Worm (Caenorhabditis elegans) whole organism, L3 larva: ENCODE data around the gene mrps-2.
A peak's percentile ranks its signal among the peaks of the same experiment; 100 is the strongest.

ENCODE experiments used
- R02D3.7 ChIP-seq: fragments of 150-350 bp; optimal IDR thresholded peaks from 2 replicates; lab custom pipeline; 2014; ENCODE audit warnings: missing biosample characterization, missing genetic modification characterization
- ZK546.5 ChIP-seq: sonication (generic microtip); optimal IDR thresholded peaks from 2 replicates; lab custom pipeline; 2017; ENCODE audit warnings: missing biosample characterization, missing genetic modification characterization
- aly-2 ChIP-seq: fragments of 150-350 bp; optimal IDR thresholded peaks from 2 replicates; lab custom pipeline; 2014; ENCODE audit warnings: missing biosample characterization, missing genetic modification characterization
- ceh-16 ChIP-seq: sonication (generic microtip); optimal IDR thresholded peaks from 2 replicates; lab custom pipeline; 2017; ENCODE audit warnings: missing biosample characterization, missing genetic modification characterization
- ceh-82 ChIP-seq: fragments of 150-350 bp; optimal IDR thresholded peaks from 2 replicates; lab custom pipeline; 2014; ENCODE audit warnings: missing biosample characterization, missing genetic modification characterization
- ceh-9 ChIP-seq: sonication (generic microtip); optimal IDR thresholded peaks from 2 replicates; lab custom pipeline; 2018; ENCODE audit warnings: missing biosample characterization, missing genetic modification characterization
- daf-12 ChIP-seq: fragments of 150-350 bp; optimal IDR thresholded peaks from 2 replicates; lab custom pipeline; 2014; ENCODE audit warnings: missing biosample characterization, missing genetic modification reagents, missing genetic modification characterization
- egl-27 ChIP-seq: sonication (generic microtip); optimal IDR thresholded peaks from 4 replicates; lab custom pipeline; 2017; ENCODE audit warnings: missing biosample characterization, missing genetic modification reagents, missing genetic modification characterization
- elt-1 ChIP-seq: fragments of 150-350 bp; optimal IDR thresholded peaks from 2 replicates; lab custom pipeline; 2014; ENCODE audit warnings: missing biosample characterization, missing genetic modification characterization
- elt-2 ChIP-seq: sonication (generic microtip); optimal IDR thresholded peaks from 2 replicates; lab custom pipeline; 2016; ENCODE audit warnings: missing genetic modification reagents, mild to moderate bottlenecking, missing genetic modification characterization, missing compliant biosample characterization
- eor-1 ChIP-seq, 2 experiments: fragments of 150-350 bp; optimal IDR thresholded peaks; 2 replicates each; lab custom pipeline; 2014 to 2018; ENCODE audit warnings: missing biosample characterization in 2 of 2, missing genetic modification characterization in 2 of 2
- fkh-10 ChIP-seq: sonication (generic microtip); optimal IDR thresholded peaks from 2 replicates; lab custom pipeline; 2017; ENCODE audit warnings: missing biosample characterization, missing genetic modification reagents, missing genetic modification characterization
- fkh-2 ChIP-seq: fragments of 150-350 bp; optimal IDR thresholded peaks from 2 replicates; lab custom pipeline; 2014; ENCODE audit warnings: missing biosample characterization, missing genetic modification reagents, missing genetic modification characterization
- fos-1 ChIP-seq: fragments of 150-350 bp; optimal IDR thresholded peaks from 2 replicates; lab custom pipeline; 2014; ENCODE audit warnings: missing biosample characterization, missing genetic modification characterization
- jun-1 ChIP-seq: fragments of 150-350 bp; optimal IDR thresholded peaks from 2 replicates; lab custom pipeline; 2014; ENCODE audit warnings: missing biosample characterization, missing genetic modification reagents, missing genetic modification characterization
- lin-15B ChIP-seq: fragments of 150-350 bp; optimal IDR thresholded peaks from 2 replicates; lab custom pipeline; 2014; ENCODE audit warnings: missing biosample characterization, missing genetic modification characterization
- lin-39 ChIP-seq: fragments of 150-350 bp; optimal IDR thresholded peaks from 2 replicates; lab custom pipeline; 2018; ENCODE audit warnings: missing biosample characterization, missing genetic modification reagents, missing genetic modification characterization
- lsy-12 ChIP-seq: sonication (generic microtip); optimal IDR thresholded peaks from 2 replicates; lab custom pipeline; 2016; ENCODE audit warnings: mild to moderate bottlenecking, missing genetic modification characterization, missing compliant biosample characterization
- mml-1 ChIP-seq: fragments of 150-350 bp; sonication (generic microtip); optimal IDR thresholded peaks from 3 replicates; lab custom pipeline; 2014; ENCODE audit warnings: missing biosample characterization, missing genetic modification characterization
- nfya-1 ChIP-seq: sonication (generic microtip); optimal IDR thresholded peaks from 2 replicates; lab custom pipeline; 2017; ENCODE audit warnings: missing genetic modification characterization, mild to moderate bottlenecking, missing compliant biosample characterization, antibody characterized with exemption, moderate library complexity; ENCODE audit not compliant: insufficient read depth
- nhr-12 ChIP-seq: fragments of 150-350 bp; optimal IDR thresholded peaks from 2 replicates; lab custom pipeline; 2014; ENCODE audit warnings: missing biosample characterization, missing genetic modification characterization
- nhr-23 ChIP-seq: fragments of 150-350 bp; optimal IDR thresholded peaks from 2 replicates; lab custom pipeline; 2014; ENCODE audit warnings: missing biosample characterization, missing genetic modification reagents, missing genetic modification characterization
- nhr-25 ChIP-seq: sonication (generic microtip); optimal IDR thresholded peaks from 2 replicates; lab custom pipeline; 2017; ENCODE audit warnings: missing biosample characterization, missing genetic modification characterization
- nhr-28 ChIP-seq: fragments of 150-350 bp; optimal IDR thresholded peaks from 2 replicates; lab custom pipeline; 2014; ENCODE audit warnings: missing biosample characterization, missing genetic modification characterization
- nhr-43 ChIP-seq: sonication (generic microtip); optimal IDR thresholded peaks from 2 replicates; lab custom pipeline; 2016; ENCODE audit warnings: mild to moderate bottlenecking, missing genetic modification characterization, missing compliant biosample characterization; ENCODE audit not compliant: poor library complexity, severe bottlenecking
- nhr-67 ChIP-seq: fragments of 150-350 bp; optimal IDR thresholded peaks from 2 replicates; lab custom pipeline; 2014; ENCODE audit warnings: missing biosample characterization, missing genetic modification characterization
- nhr-76 ChIP-seq: fragments of 150-350 bp; sonication (generic microtip); optimal IDR thresholded peaks from 5 replicates; lab custom pipeline; 2014; ENCODE audit warnings: missing biosample characterization, missing genetic modification characterization
- nhr-77 ChIP-seq: fragments of 150-350 bp; optimal IDR thresholded peaks from 2 replicates; lab custom pipeline; 2014; ENCODE audit warnings: missing biosample characterization, missing genetic modification characterization
- pha-4 ChIP-seq: fragments of 150-350 bp; optimal IDR thresholded peaks from 2 replicates; lab custom pipeline; 2014; ENCODE audit warnings: missing biosample characterization, missing genetic modification reagents, missing genetic modification characterization
- sea-2 ChIP-seq: fragments of 150-350 bp; sonication (generic microtip); optimal IDR thresholded peaks from 4 replicates; lab custom pipeline; 2014; ENCODE audit warnings: missing biosample characterization, missing genetic modification reagents, missing genetic modification characterization
- skn-1 ChIP-seq: fragments of 150-350 bp; optimal IDR thresholded peaks from 2 replicates; lab custom pipeline; 2014; ENCODE audit warnings: missing biosample characterization, missing genetic modification characterization
- snpc-4 ChIP-seq: fragments of 150-350 bp; optimal IDR thresholded peaks from 2 replicates; lab custom pipeline; 2014; ENCODE audit warnings: missing biosample characterization, missing genetic modification characterization
- unc-39 ChIP-seq: sonication (generic microtip); optimal IDR thresholded peaks from 4 replicates; lab custom pipeline; 2017; ENCODE audit warnings: missing biosample characterization, missing genetic modification characterization
- unc-62 ChIP-seq: fragments of 150-350 bp; sonication (generic microtip); optimal IDR thresholded peaks from 4 replicates; lab custom pipeline; 2014; ENCODE audit warnings: missing biosample characterization, missing genetic modification reagents, missing genetic modification characterization
- zag-1 ChIP-seq: fragments of 150-350 bp; optimal IDR thresholded peaks from 2 replicates; lab custom pipeline; 2014; ENCODE audit warnings: missing biosample characterization, missing genetic modification characterization
- ztf-4 ChIP-seq: fragments of 150-350 bp; optimal IDR thresholded peaks from 2 replicates; lab custom pipeline; 2014; ENCODE audit warnings: missing biosample characterization, missing genetic modification characterization

mrps-2 gene

DNA sequence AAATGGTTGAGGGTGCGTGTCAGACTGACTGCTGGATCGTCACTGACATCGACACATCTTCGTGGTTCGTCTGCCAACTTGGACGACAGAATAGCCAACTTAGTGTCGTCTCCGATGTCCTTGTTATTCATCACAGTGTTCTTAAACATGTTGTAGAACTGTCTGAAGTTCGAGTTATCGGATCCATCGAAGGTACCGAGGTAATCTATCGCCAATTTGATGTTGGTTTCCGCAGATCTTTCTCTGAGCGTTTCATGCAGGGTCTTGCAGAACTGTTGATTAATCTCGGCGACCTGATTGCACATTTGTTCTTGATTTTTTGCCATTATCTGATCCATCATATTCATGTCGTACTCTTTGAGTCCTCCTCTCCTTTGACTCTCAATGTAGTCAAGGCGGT is 15.8 kb downstream of the mrps-2 start:
- TF ChIP-seq ceh-16 (tag; lab: Kevin White, UChicago) = no peak
- TF ChIP-seq nhr-76 = no peak
- TF ChIP-seq jun-1 (tag; lab: Kevin White, UChicago) = no peak
- no peak for TF ChIP-seq lsy-12 (tag; lab: Kevin White, UChicago)
- TF ChIP-seq sea-2 (GFP tag; lab: Kevin White, UChicago) = no peak
- TF ChIP-seq nhr-77 (tag; lab: Kevin White, UChicago) = no peak
- TF ChIP-seq fkh-2 = no peak
- no peak for TF ChIP-seq mml-1 (tag; lab: Kevin White, UChicago)
- TF ChIP-seq fos-1 (tag; lab: Kevin White, UChicago) = no peak
- no peak for TF ChIP-seq ztf-4 (tag; lab: Kevin White, UChicago)
- TF ChIP-seq skn-1 (tag; lab: Kevin White, UChicago) = no peak
- no peak for TF ChIP-seq unc-62 (GFP tag; lab: Kevin White, UChicago)
- TF ChIP-seq snpc-4 (tag; lab: Kevin White, UChicago) = no peak
- no peak for TF ChIP-seq zag-1
- TF ChIP-seq ZK546.5 (tag; lab: Kevin White, UChicago) = no peak
- TF ChIP-seq R02D3.7 (tag; lab: Kevin White, UChicago) = no peak
- no peak for TF ChIP-seq nhr-43 (tag; lab: Kevin White, UChicago)
- no peak for TF ChIP-seq ceh-82 (tag; lab: Kevin White, UChicago)

DNA sequence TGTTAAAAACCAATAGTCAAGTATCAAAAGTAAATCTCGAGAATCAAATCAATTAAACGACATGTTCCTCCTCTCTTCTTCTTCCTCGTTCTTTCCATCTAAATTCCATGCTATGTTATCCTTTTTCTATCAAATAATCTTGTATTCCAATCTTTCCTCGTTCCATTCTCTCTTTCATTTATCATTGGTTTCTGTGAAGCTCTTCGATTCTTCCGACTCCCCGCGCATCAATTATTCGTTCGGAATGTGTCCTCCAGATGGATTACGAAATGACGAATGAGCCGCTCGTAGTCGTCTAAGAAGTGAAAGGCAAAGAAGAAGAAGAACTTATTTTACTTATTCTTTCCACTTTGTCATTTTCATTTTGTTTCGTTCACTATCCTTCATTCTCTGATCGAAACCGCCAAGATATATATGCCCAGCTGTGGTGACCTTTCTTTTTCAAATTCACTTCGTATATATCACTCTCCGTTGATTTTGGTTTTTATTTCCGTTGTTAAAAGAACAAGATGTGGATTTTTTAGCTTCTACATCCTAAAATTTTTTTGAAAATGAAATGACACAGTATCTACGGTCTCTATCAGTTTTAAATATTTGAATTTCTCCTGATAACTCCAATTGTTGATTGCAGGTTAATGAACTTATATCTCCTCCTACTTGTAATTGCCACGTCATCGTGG is 28.9 kb downstream of the mrps-2 start, which contains the start of gene pxn-1:
Gene pxn-1 (plus strand): TSS at position 630 of the 680 bp plus-strand sequence.
- TF ChIP-seq ztf-4 (tag; lab: Kevin White, UChicago) (no peak), nhr-77 (tag; lab: Kevin White, UChicago) (no peak), ZK546.5 (tag; lab: Kevin White, UChicago) (no peak), unc-39 (tag; lab: Kevin White, UChicago) (no peak), skn-1 (tag; lab: Kevin White, UChicago) (no peak), elt-1 (tag; lab: Kevin White, UChicago) (peak; percentile 76), lin-15B (no peak), fkh-10 (GFP tag; lab: Kevin White, UChicago) (no peak), lin-39 (tag; lab: Kevin White, UChicago) (peak; percentile 78), egl-27 (tag; lab: Kevin White, UChicago) (no peak), nhr-43 (tag; lab: Kevin White, UChicago) (no peak), ceh-9 (tag; lab: Kevin White, UChicago) (no peak), unc-62 (GFP tag; lab: Kevin White, UChicago) (peak; percentile 55), fkh-2 (no peak), snpc-4 (tag; lab: Kevin White, UChicago) (no peak)

DNA sequence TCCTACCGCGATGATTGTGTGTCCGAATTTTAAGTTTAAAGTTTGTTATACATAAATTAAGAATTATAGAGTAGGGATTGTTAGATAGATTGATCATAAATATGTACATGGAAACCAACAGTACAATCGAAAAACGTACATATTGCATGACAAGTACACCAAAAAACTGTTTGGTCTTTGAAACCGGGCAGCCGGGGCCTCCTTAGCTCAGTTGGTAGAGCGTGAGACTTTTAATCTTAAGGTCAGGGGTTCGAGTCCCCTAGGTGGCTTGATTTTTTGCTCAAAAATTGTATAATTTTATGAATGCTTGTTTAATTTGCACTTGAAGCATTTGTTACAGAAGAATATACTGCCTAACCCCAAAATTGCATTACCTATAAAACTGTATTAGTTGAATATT is 29.6 kb downstream of the mrps-2 start:
- TF ChIP-seq mml-1 (tag; lab: Kevin White, UChicago) (no peak), nhr-77 (tag; lab: Kevin White, UChicago) (no peak), ceh-82 (tag; lab: Kevin White, UChicago) (no peak), ztf-4 (tag; lab: Kevin White, UChicago) (no peak), lin-15B (no peak), lsy-12 (tag; lab: Kevin White, UChicago) (no peak), lin-39 (tag; lab: Kevin White, UChicago) (no peak), nhr-25 (tag; lab: Kevin White, UChicago) (no peak), nhr-12 (tag; lab: Kevin White, UChicago) (no peak), unc-39 (tag; lab: Kevin White, UChicago) (no peak), aly-2 (tag; lab: Kevin White, UChicago) (no peak), nhr-28 (tag; lab: Kevin White, UChicago) (no peak), daf-12 (no peak), ceh-16 (tag; lab: Kevin White, UChicago) (no peak), jun-1 (tag; lab: Kevin White, UChicago) (no peak)

DNA sequence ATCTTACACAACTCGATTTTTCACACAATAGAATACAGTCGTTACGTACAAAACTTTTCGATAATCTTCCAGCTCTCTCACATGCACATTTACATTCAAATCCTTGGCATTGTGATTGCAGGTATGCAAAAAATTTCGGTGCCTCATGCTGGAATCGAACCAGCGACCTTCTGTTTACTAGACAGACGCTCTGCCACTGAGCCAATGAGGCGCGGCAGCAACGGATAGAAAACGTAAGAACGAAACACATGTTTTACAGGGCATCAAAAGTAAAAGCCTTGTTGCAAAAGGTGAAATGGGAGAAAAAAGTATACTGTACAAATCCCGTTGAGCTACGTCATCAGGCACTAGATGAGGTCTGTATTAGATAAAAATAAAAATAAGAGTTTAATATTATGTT is 30.5 kb downstream of the mrps-2 start:
- TF ChIP-seq snpc-4 (tag; lab: Kevin White, UChicago) (peak; percentile 4), elt-2 (peak; percentile 22), zag-1 (no peak)

DNA sequence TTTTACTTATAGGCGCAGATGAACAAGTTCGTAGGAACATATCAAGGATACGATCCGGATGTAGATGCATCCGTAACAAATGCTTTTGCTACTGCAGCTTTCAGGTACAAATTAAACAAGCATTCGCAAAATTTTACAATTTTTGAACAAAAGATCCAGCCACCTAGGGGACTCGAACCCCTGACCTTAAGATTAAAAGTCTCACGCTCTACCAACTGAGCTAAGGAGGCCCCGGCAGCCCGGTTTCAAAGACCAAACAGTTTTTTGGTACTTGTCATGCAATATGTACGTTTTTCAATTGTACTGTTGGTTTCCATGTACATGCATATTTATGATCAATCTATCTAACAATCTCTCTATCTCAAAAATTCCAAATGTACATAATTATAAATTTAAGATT is 33.9 kb downstream of the mrps-2 start:
- TF ChIP-seq eor-1 (tag; optimal IDR thresholded peaks at IDR 0.05; lab: Kevin White, UChicago) (no peak), nhr-23 (no peak), egl-27 (tag; lab: Kevin White, UChicago) (no peak), nhr-25 (tag; lab: Kevin White, UChicago) (no peak), nhr-67 (tag; lab: Kevin White, UChicago) (no peak), aly-2 (tag; lab: Kevin White, UChicago) (no peak), nfya-1 (tag; lab: Kevin White, UChicago) (no peak), pha-4 (no peak)
